Fruit fly (Drosophila melanogaster) whole organism, wandering third instar larva: ENCODE measurements around the gene RhoGEF3.

Experiments used
- Abd-B ChIP-seq: fragments of >200 bp; optimal IDR thresholded peaks from 2 replicates; lab custom pipeline; 2017; ENCODE audit warnings: missing biosample characterization, missing genetic modification characterization
- CG9705 ChIP-seq: fragments of 200-800 bp; sonication (Bioruptor generic); optimal IDR thresholded peaks from 2 replicates; lab custom pipeline; 2018; ENCODE audit warnings: missing biosample characterization, mild to moderate bottlenecking, missing genetic modification characterization
- CrebA ChIP-seq: fragments of 200-800 bp; sonication (Bioruptor generic); optimal IDR thresholded peaks from 2 replicates; lab custom pipeline; 2016; ENCODE audit warnings: missing biosample characterization, mild to moderate bottlenecking, missing genetic modification characterization, borderline replicate concordance
- Dfd ChIP-seq: fragments of >200 bp; optimal IDR thresholded peaks from 2 replicates; lab custom pipeline; 2017; ENCODE audit warnings: missing biosample characterization, missing genetic modification characterization
- HLH106 ChIP-seq: fragments of 200-800 bp; optimal IDR thresholded peaks from 3 replicates; lab custom pipeline; 2019; ENCODE audit warnings: missing biosample characterization, mild to moderate bottlenecking, missing genetic modification characterization, moderate library complexity
- Hnf4 ChIP-seq: fragments of 200-800 bp; sonication (Bioruptor generic); optimal IDR thresholded peaks from 2 replicates; lab custom pipeline; 2016; ENCODE audit warnings: missing biosample characterization, mild to moderate bottlenecking, missing genetic modification characterization
- Hr78 ChIP-seq: fragments of >200 bp; optimal IDR thresholded peaks from 2 replicates; lab custom pipeline; 2017; ENCODE audit warnings: missing biosample characterization, missing genetic modification characterization
- Hr83 ChIP-seq: fragments of 200-300 bp; sonication (Bioruptor generic); optimal IDR thresholded peaks from 2 replicates; lab custom pipeline; 2016; ENCODE audit warnings: missing biosample characterization, mild to moderate bottlenecking, missing genetic modification characterization, moderate library complexity; ENCODE audit not compliant: poor library complexity, severe bottlenecking
- Jra ChIP-seq: sonication (Bioruptor generic); optimal IDR thresholded peaks from 2 replicates; lab custom pipeline; 2016; ENCODE audit warnings: missing biosample characterization, missing genetic modification characterization
- Myc ChIP-seq: fragments of >200 bp; optimal IDR thresholded peaks from 2 replicates; lab custom pipeline; 2017
- N ChIP-seq: fragments of >200 bp; optimal IDR thresholded peaks from 2 replicates; lab custom pipeline; 2018; ENCODE audit warnings: missing biosample characterization, missing external identifiers, missing genetic modification characterization
- OdsH ChIP-seq: fragments of 200-800 bp; sonication (Bioruptor generic); optimal IDR thresholded peaks from 2 replicates; lab custom pipeline; 2016; ENCODE audit warnings: missing biosample characterization, mild to moderate bottlenecking, missing genetic modification characterization
- Rel ChIP-seq, 2 experiments: fragments of 200-800 bp; sonication (Bioruptor generic) in 1 of 2; optimal IDR thresholded peaks; 2 replicates in 1 of 2; 3 replicates in 1 of 2; lab custom pipeline; 2016 to 2019; ENCODE audit warnings: mild to moderate bottlenecking in 2 of 2, missing biosample characterization in 2 of 2, missing genetic modification characterization in 2 of 2, moderate library complexity in 1 of 2
- Sp1 ChIP-seq: fragments of 200-800 bp; sonication (Bioruptor generic); optimal IDR thresholded peaks from 3 replicates; lab custom pipeline; 2019; ENCODE audit warnings: missing biosample characterization, mild to moderate bottlenecking, missing genetic modification characterization, moderate library complexity
- br ChIP-seq: fragments of 200-800 bp; sonication (Bioruptor generic); optimal IDR thresholded peaks from 2 replicates; lab custom pipeline; 2016; ENCODE audit warnings: missing biosample characterization, missing genetic modification characterization
- brk ChIP-seq: fragments of 200-800 bp; sonication (Bioruptor generic); optimal IDR thresholded peaks from 2 replicates; lab custom pipeline; 2016; ENCODE audit warnings: missing biosample characterization, mild to moderate bottlenecking, missing genetic modification characterization
- dl ChIP-seq, 2 experiments: fragments of 175-275, 200-275 bp in 1 of 2; fragments of 200-275 bp in 1 of 2; sonication (Bioruptor generic); optimal IDR thresholded peaks; lab custom pipeline; 2018; ENCODE audit warnings: mild to moderate bottlenecking in 2 of 2, missing biosample characterization in 2 of 2, missing genetic modification characterization in 2 of 2, moderate library complexity in 2 of 2; ENCODE audit not compliant: partially characterized antibody in 2 of 2, insufficient read depth in 1 of 2
- dmrt93B ChIP-seq: fragments of 200-800 bp; sonication (Bioruptor generic); optimal IDR thresholded peaks from 2 replicates; lab custom pipeline; 2018; ENCODE audit warnings: missing biosample characterization, mild to moderate bottlenecking, missing genetic modification characterization
- dsf ChIP-seq: sonication (Bioruptor generic); optimal IDR thresholded peaks from 2 replicates; lab custom pipeline; 2016; ENCODE audit warnings: missing biosample characterization, missing genetic modification characterization, borderline replicate concordance
- ey ChIP-seq: fragments of 200-800 bp; sonication (Bioruptor generic); optimal IDR thresholded peaks from 2 replicates; lab custom pipeline; 2016; ENCODE audit warnings: missing biosample characterization, missing genetic modification characterization
- foxo ChIP-seq, 2 experiments: fragments of 200-800 bp; sonication (Bioruptor generic); optimal IDR thresholded peaks; 2 replicates in 1 of 2; 3 replicates in 1 of 2; lab custom pipeline; 2016 to 2017; ENCODE audit warnings: missing biosample characterization in 2 of 2, missing genetic modification characterization in 2 of 2
- fru ChIP-seq: fragments of 200-800 bp; sonication (Bioruptor generic); optimal IDR thresholded peaks from 3 replicates; lab custom pipeline; 2016; ENCODE audit warnings: missing biosample characterization, mild to moderate bottlenecking, missing genetic modification characterization
- h ChIP-seq: fragments of 200-800 bp; sonication (Bioruptor generic); optimal IDR thresholded peaks from 3 replicates; lab custom pipeline; 2016; ENCODE audit warnings: missing biosample characterization, mild to moderate bottlenecking, missing genetic modification characterization
- jim ChIP-seq: fragments of 175-275, 200-325 bp; sonication (Bioruptor generic); optimal IDR thresholded peaks from 2 replicates; lab custom pipeline; 2016; ENCODE audit warnings: missing biosample characterization, mild to moderate bottlenecking, missing genetic modification characterization
- lola ChIP-seq: fragments of >200 bp; optimal IDR thresholded peaks from 2 replicates; lab custom pipeline; 2017; ENCODE audit warnings: missing biosample characterization, missing genetic modification characterization
- psq ChIP-seq: fragments of 200-800 bp; sonication (Bioruptor generic); optimal IDR thresholded peaks from 3 replicates; lab custom pipeline; 2017; ENCODE audit warnings: missing biosample characterization, mild to moderate bottlenecking, missing genetic modification characterization, moderate library complexity
- rgr ChIP-seq: fragments of 200-800 bp; sonication (Bioruptor generic); optimal IDR thresholded peaks from 3 replicates; lab custom pipeline; 2016; ENCODE audit warnings: missing biosample characterization, mild to moderate bottlenecking, missing genetic modification characterization
- sv ChIP-seq: fragments of 200-800 bp; sonication (Bioruptor generic); optimal IDR thresholded peaks from 3 replicates; lab custom pipeline; 2016; ENCODE audit warnings: missing biosample characterization, missing genetic modification characterization
- usp ChIP-seq: fragments of >200 bp; optimal IDR thresholded peaks from 2 replicates; lab custom pipeline; 2017; ENCODE audit warnings: missing biosample characterization, missing genetic modification characterization
- woc ChIP-seq: sonication (Bioruptor generic); optimal IDR thresholded peaks from 2 replicates; lab custom pipeline; 2016; ENCODE audit warnings: missing biosample characterization, mild to moderate bottlenecking, missing genetic modification characterization

The RhoGEF3 gene

dm6 chr3L:319145-320009 lies 42.1 kb downstream of the RhoGEF3 start, which contains the start of gene fwd:
TSS of gene fwd (minus strand) at chr3L:319884.
- TF ChIP-seq Hr83 (GFP tag; lab: Kevin White, UChicago): peak; percentile 64
- peak; percentile 49 for TF ChIP-seq Sp1
- peak; percentile 11 for TF ChIP-seq fru
- no peak for TF ChIP-seq ey (GFP tag; lab: Kevin White, UChicago)
- TF ChIP-seq Hnf4: peak; percentile 22
- peak; percentile 22 for TF ChIP-seq rgr (GFP tag; lab: Kevin White, UChicago)
- peak; percentile 78 for TF ChIP-seq Abd-B (GFP tag; lab: Kevin White, UChicago)
- peak; percentile 16 for TF ChIP-seq HLH106 (tag; lab: Kevin White, UChicago)
- TF ChIP-seq dmrt93B (GFP tag; lab: Kevin White, UChicago): no peak
- peak; percentile 90 for TF ChIP-seq N (GFP tag; lab: Kevin White, UChicago)
- no peak for TF ChIP-seq br
- peak; percentile 31 for TF ChIP-seq Rel (GFP tag; optimal IDR thresholded peaks at IDR 0.05; lab: Kevin White, UChicago)
- TF ChIP-seq Rel (tag; optimal IDR thresholded peaks at IDR 0.05; lab: Kevin White, UChicago): peak; percentile 34
- TF ChIP-seq CG9705 (GFP tag; lab: Kevin White, UChicago): no peak
- no peak for TF ChIP-seq psq (GFP tag; lab: Kevin White, UChicago)
- peak; percentile 31 for TF ChIP-seq h (GFP tag; lab: Kevin White, UChicago)
- peak; percentile 66 for TF ChIP-seq Myc (lab: Kevin White, UChicago)
- TF ChIP-seq dsf (GFP tag; lab: Kevin White, UChicago): no peak
- peak in 1 of 2 experiments; percentile 9 for TF ChIP-seq foxo (GFP tag; optimal IDR thresholded peaks at IDR 0.05; lab: Kevin White, UChicago)
- peak; percentile 30 for TF ChIP-seq Jra (GFP tag; lab: Kevin White, UChicago)
- TF ChIP-seq sv: no peak
- no peak for TF ChIP-seq dl (GFP tag; optimal IDR thresholded peaks at IDR 0.05; lab: Kevin White, UChicago; ENCODE audit: insufficient read depth in 1 of 2, partially characterized antibody in 2 of 2)
- TF ChIP-seq OdsH (GFP tag; lab: Kevin White, UChicago): no peak

- TF ChIP-seq h (GFP tag; lab: Kevin White, UChicago) (no peak), Abd-B (GFP tag; lab: Kevin White, UChicago) (no peak), sv (no peak), CrebA (GFP tag; lab: Kevin White, UChicago) (no peak), OdsH (GFP tag; lab: Kevin White, UChicago) (no peak), CG9705 (GFP tag; lab: Kevin White, UChicago) (no peak), brk (GFP tag; lab: Kevin White, UChicago) (no peak), jim (GFP tag; lab: Kevin White, UChicago) (no peak), woc (GFP tag; lab: Kevin White, UChicago) (no peak), ey (GFP tag; lab: Kevin White, UChicago) (no peak), usp (no peak), dmrt93B (GFP tag; lab: Kevin White, UChicago) (no peak), dl (GFP tag; optimal IDR thresholded peaks at IDR 0.05; lab: Kevin White, UChicago; ENCODE audit: insufficient read depth in 1 of 2, partially characterized antibody in 2 of 2) (no peak)
- TF ChIP-seq, all 38 proteins: peak for 0
These were observed 42.7 kb downstream of the RhoGEF3 start for dm6 chr3L:320010-320337.

dm6 chr3L:320798-321197 lies 43.6 kb downstream of the RhoGEF3 start:
- TF ChIP-seq CG9705 (GFP tag; lab: Kevin White, UChicago): no peak
- TF ChIP-seq, all 38 proteins: peak for 0

DNA sequence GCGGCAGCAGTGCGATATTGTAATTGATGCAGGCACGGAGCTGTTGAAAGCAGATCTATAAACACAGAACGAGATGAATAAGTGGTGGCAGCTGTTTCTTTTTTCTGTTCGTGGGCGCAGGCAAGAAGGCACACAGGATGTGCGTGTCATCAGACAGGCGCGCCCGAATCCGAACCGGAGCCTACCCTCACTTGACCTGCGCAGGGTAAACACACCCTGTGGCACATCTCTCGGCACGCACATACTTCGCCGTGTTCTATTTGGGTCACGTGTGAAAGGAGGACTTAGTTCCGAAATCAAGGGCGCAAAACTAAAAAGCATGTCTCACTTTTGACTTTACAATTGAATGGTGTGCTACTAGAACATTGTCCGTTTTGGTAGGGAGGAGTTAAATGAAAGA lies 44.3 kb downstream of the RhoGEF3 start:
- TF ChIP-seq Hr78 (GFP tag; lab: Kevin White, UChicago): no peak
- TF ChIP-seq lola (GFP tag; lab: Kevin White, UChicago): no peak
- no peak for TF ChIP-seq CrebA (GFP tag; lab: Kevin White, UChicago)
- TF ChIP-seq h (GFP tag; lab: Kevin White, UChicago): no peak
- no peak for TF ChIP-seq CG9705 (GFP tag; lab: Kevin White, UChicago)
- no peak for TF ChIP-seq sv
- TF ChIP-seq HLH106 (tag; lab: Kevin White, UChicago): no peak
- no peak for TF ChIP-seq psq (GFP tag; lab: Kevin White, UChicago)
- no peak for TF ChIP-seq rgr (GFP tag; lab: Kevin White, UChicago)
- TF ChIP-seq Abd-B (GFP tag; lab: Kevin White, UChicago): no peak
- TF ChIP-seq Hnf4: no peak
- TF ChIP-seq dsf (GFP tag; lab: Kevin White, UChicago): no peak
- TF ChIP-seq dmrt93B (GFP tag; lab: Kevin White, UChicago): no peak
- TF ChIP-seq dl (GFP tag; optimal IDR thresholded peaks at IDR 0.05; lab: Kevin White, UChicago; ENCODE audit: insufficient read depth in 1 of 2, partially characterized antibody in 2 of 2): no peak
- TF ChIP-seq fru: no peak
- TF ChIP-seq Dfd: no peak
- no peak for TF ChIP-seq brk (GFP tag; lab: Kevin White, UChicago)
- TF ChIP-seq, all 38 proteins: peak for 0
